Worm (Caenorhabditis elegans) whole organism, L4 larva: ENCODE data around the gene drn-1.
A peak's percentile ranks its signal among the peaks of the same experiment; 100 is the strongest.

Experiments
- F49E8.2 ChIP-seq: sonication (generic microtip); optimal IDR thresholded peaks from 2 replicates; lab custom pipeline; 2016; ENCODE audit warnings: missing compliant biosample characterization, mild to moderate bottlenecking, missing genetic modification characterization, borderline replicate concordance
- aha-1 ChIP-seq: fragments of 150-350 bp; peaks from one replicate; lab custom pipeline; 2014; ENCODE audit warnings: missing biosample characterization, missing genetic modification characterization
- aly-2 ChIP-seq: sonication (generic microtip); optimal IDR thresholded peaks from 2 replicates; lab custom pipeline; 2018; ENCODE audit warnings: missing biosample characterization, missing genetic modification characterization
- arid-1 ChIP-seq: fragments of 200-800 bp; sonication (Bioruptor generic); conservative IDR thresholded peaks from 2 replicates; pipeline ENCODE4 v1.3.6; 2022; ENCODE audit warnings: missing genetic modification reagents, missing genetic modification characterization, missing compliant biosample characterization
- ceh-20 ChIP-seq: fragments of 200-800 bp; sonication (Bioruptor generic); IDR thresholded peaks from 2 replicates; pipeline ENCODE4 v1.3.6; 2022; ENCODE audit warnings: missing genetic modification reagents, missing genetic modification characterization, missing compliant biosample characterization
- ceh-28 ChIP-seq: fragments of 150-350 bp; optimal IDR thresholded peaks from 2 replicates; lab custom pipeline; 2014; ENCODE audit warnings: missing biosample characterization, missing genetic modification reagents, missing genetic modification characterization
- cey-2 ChIP-seq: sonication (generic microtip); optimal IDR thresholded peaks from 3 replicates; lab custom pipeline; 2017; ENCODE audit warnings: missing genetic modification characterization, mild to moderate bottlenecking, missing compliant biosample characterization, antibody characterized with exemption, borderline replicate concordance; ENCODE audit not compliant: insufficient read depth
- daf-16 ChIP-seq, 3 experiments: sonication (generic microtip); optimal IDR thresholded peaks; 2 replicates each; lab custom pipeline; 2016 to 2017; ENCODE audit warnings: missing genetic modification characterization in 3 of 3, missing genetic modification reagents in 3 of 3, mild to moderate bottlenecking in 2 of 3, missing compliant biosample characterization in 2 of 3, missing biosample characterization in 1 of 3, moderate library complexity in 1 of 3
- daf-19 ChIP-seq: fragments of 200-800 bp; sonication (Bioruptor generic); conservative IDR thresholded peaks from 2 replicates; pipeline ENCODE4 v1.3.6; 2022; ENCODE audit warnings: missing genetic modification characterization, missing compliant biosample characterization
- daf-8 ChIP-seq: fragments of 200-800 bp; sonication (Bioruptor generic); IDR thresholded peaks from 2 replicates; pipeline ENCODE4 v1.3.6; 2022; ENCODE audit warnings: missing genetic modification characterization, missing compliant biosample characterization
- dmd-6 ChIP-seq: fragments of 200-800 bp; sonication (Bioruptor generic); IDR thresholded peaks from 2 replicates; pipeline ENCODE4 v1.3.6; 2022; ENCODE audit warnings: missing genetic modification reagents, missing genetic modification characterization, missing compliant biosample characterization
- dmd-8 ChIP-seq: fragments of 200-800 bp; sonication (Bioruptor generic); IDR thresholded peaks from 2 replicates; pipeline ENCODE4 v1.3.6; 2022; ENCODE audit warnings: missing genetic modification characterization, missing compliant biosample characterization
- duxl-1 ChIP-seq: sonication (generic microtip); optimal IDR thresholded peaks from 2 replicates; lab custom pipeline; 2016; ENCODE audit warnings: mild to moderate bottlenecking, missing genetic modification characterization, moderate library complexity, missing compliant biosample characterization; ENCODE audit not compliant: poor library complexity
- dve-1 ChIP-seq: sonication (generic microtip); optimal IDR thresholded peaks from 2 replicates; lab custom pipeline; 2017; ENCODE audit warnings: antibody characterized with exemption, mild to moderate bottlenecking, missing genetic modification characterization, missing compliant biosample characterization; ENCODE audit not compliant: insufficient read depth
- gei-8 ChIP-seq: fragments of 200-800 bp; sonication (Bioruptor generic); optimal IDR thresholded peaks from 2 replicates; lab custom pipeline; 2018; ENCODE audit warnings: mild to moderate bottlenecking, missing genetic modification characterization, missing compliant biosample characterization
- hif-1 ChIP-seq, 2 experiments: sonication (generic microtip); optimal IDR thresholded peaks; 2 replicates each; lab custom pipeline; 2016 to 2017; ENCODE audit warnings: missing compliant biosample characterization in 2 of 2, missing genetic modification characterization in 2 of 2, missing genetic modification reagents in 2 of 2, missing genotype in 2 of 2, mild to moderate bottlenecking in 1 of 2
- lin-38 ChIP-seq: fragments of 200-800 bp; sonication (Bioruptor generic); IDR thresholded peaks from 2 replicates; pipeline ENCODE4 v1.3.6; 2022; ENCODE audit warnings: missing genetic modification reagents, missing genetic modification characterization, missing compliant biosample characterization
- madf-9 ChIP-seq: fragments of 200-800 bp; sonication (Bioruptor generic); conservative IDR thresholded peaks from 2 replicates; pipeline ENCODE4 v1.3.6; 2022; ENCODE audit warnings: missing genetic modification reagents, missing genetic modification characterization, missing compliant biosample characterization
- mdl-1 ChIP-seq, 2 experiments: fragments of 150-350 bp in 1 of 2; sonication (generic microtip) in 1 of 2; optimal IDR thresholded peaks; 2 replicates each; lab custom pipeline; 2014 to 2017; ENCODE audit warnings: missing biosample characterization in 2 of 2, missing genetic modification characterization in 2 of 2
- mdt-29 ChIP-seq: fragments of 200-800 bp; sonication (Bioruptor generic); IDR thresholded peaks from 2 replicates; pipeline ENCODE4 v1.3.6; 2022; ENCODE audit warnings: missing genetic modification reagents, missing genetic modification characterization, missing compliant biosample characterization
- mxl-3 ChIP-seq: fragments of 200-800 bp; sonication (Bioruptor generic); optimal IDR thresholded peaks from 2 replicates; lab custom pipeline; 2018; ENCODE audit warnings: mild to moderate bottlenecking, missing genetic modification characterization, missing compliant biosample characterization
- nhr-111 ChIP-seq: fragments of 200-800 bp; sonication (Bioruptor generic); optimal IDR thresholded peaks from 2 replicates; lab custom pipeline; 2018; ENCODE audit warnings: mild to moderate bottlenecking, missing genetic modification characterization, missing compliant biosample characterization
- set-16 ChIP-seq: fragments of 200-800 bp; sonication (Bioruptor generic); IDR thresholded peaks from 2 replicates; pipeline ENCODE4 v1.3.6; 2022; ENCODE audit warnings: missing genetic modification reagents, missing genetic modification characterization, missing compliant biosample characterization
- tag-97 ChIP-seq: fragments of 200-800 bp; sonication (Bioruptor generic); IDR thresholded peaks from 2 replicates; pipeline ENCODE4 v1.3.6; 2022; ENCODE audit warnings: missing genetic modification characterization, missing compliant biosample characterization
- tra-1 ChIP-seq: fragments of 200-800 bp; sonication (Bioruptor generic); IDR thresholded peaks from 2 replicates; pipeline ENCODE4 v1.3.6; 2022; ENCODE audit warnings: missing genetic modification reagents, missing genetic modification characterization, missing compliant biosample characterization
- unc-62 ChIP-seq, 3 experiments: fragments of 150-350 bp in 1 of 3; sonication (generic microtip); optimal IDR thresholded peaks in 2 of 3; peaks in 1 of 3; 1 replicate in 1 of 3; 2 replicates in 2 of 3; lab custom pipeline; 2014 to 2017; ENCODE audit warnings: missing biosample characterization in 3 of 3, missing genetic modification characterization in 3 of 3, missing genetic modification reagents in 3 of 3, missing genotype in 1 of 3
- zfp-3 ChIP-seq: fragments of 200-800 bp; sonication (Bioruptor generic); conservative IDR thresholded peaks from 2 replicates; pipeline ENCODE4 v1.3.6; 2022; ENCODE audit warnings: missing genetic modification reagents, missing genetic modification characterization, missing compliant biosample characterization
- zip-11 ChIP-seq: fragments of 200-800 bp; sonication (Bioruptor generic); IDR thresholded peaks from 2 replicates; pipeline ENCODE4 v1.3.6; 2022; ENCODE audit warnings: missing genetic modification characterization, missing compliant biosample characterization
- ztf-11 ChIP-seq: fragments of 150-350 bp; optimal IDR thresholded peaks from 2 replicates; lab custom pipeline; 2014; ENCODE audit warnings: missing biosample characterization, missing genetic modification characterization
- ztf-7 ChIP-seq: fragments of 150-350 bp; optimal IDR thresholded peaks from 2 replicates; lab custom pipeline; 2014; ENCODE audit warnings: missing biosample characterization, missing genetic modification characterization

Gene drn-1

DNA sequence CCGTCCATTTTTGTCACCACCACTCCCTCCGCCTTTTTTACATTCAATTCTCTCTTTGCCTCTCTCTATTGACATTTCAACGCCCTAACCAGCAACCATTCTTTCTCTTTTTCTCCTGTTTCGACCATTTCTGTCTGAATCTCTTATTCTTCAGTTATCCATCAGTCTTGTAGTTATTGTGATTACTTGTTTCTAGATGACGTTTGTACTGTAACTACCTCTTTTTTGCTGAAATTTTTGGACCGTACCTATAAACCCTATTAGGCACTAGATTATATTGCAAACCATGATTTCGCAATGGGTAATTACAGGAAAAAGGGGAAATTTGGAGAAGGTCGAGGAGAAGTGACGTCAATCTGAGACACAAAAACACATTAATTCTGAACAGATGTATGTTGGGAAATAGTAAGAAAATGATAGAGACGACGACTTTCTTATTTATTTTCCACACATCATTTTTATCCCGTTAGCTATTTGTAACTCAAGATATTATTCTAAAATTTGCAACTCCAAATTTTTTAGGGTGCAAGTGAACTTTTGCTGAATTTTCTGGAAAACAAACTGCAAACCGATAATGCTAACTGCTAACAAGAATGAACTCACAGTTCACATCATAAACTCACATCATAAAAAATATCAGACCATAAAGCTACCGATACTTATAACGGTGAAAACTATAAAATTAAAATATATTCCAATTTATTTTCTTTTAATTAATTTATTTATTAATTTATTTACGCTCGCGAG lies 48.7 kb upstream of the drn-1 start (continued):
- TF ChIP-seq dve-1 (tag; lab: Kevin White, UChicago): peak; percentile 56
- TF ChIP-seq daf-16 (GFP tag; optimal IDR thresholded peaks at IDR 0.05; lab: Kevin White, UChicago): no peak
- TF ChIP-seq daf-16 (tag; optimal IDR thresholded peaks at IDR 0.05; lab: Kevin White, UChicago): peak; percentile 56
- TF ChIP-seq nhr-111 (GFP tag; lab: Kevin White, UChicago): no peak
- no peak for TF ChIP-seq zip-11 (GFP tag; lab: Robert Waterston, UW)
- peak; percentile 62; the same call in 1 of the 2 replicates for TF ChIP-seq dmd-6
- no peak for TF ChIP-seq daf-8 (GFP tag; lab: Robert Waterston, UW)
- TF ChIP-seq arid-1 (GFP tag; lab: Robert Waterston, UW): no peak
- TF ChIP-seq madf-9 (GFP tag; lab: Robert Waterston, UW): no peak
- TF ChIP-seq cey-2 (tag; lab: Kevin White, UChicago): peak; percentile 34

DNA sequence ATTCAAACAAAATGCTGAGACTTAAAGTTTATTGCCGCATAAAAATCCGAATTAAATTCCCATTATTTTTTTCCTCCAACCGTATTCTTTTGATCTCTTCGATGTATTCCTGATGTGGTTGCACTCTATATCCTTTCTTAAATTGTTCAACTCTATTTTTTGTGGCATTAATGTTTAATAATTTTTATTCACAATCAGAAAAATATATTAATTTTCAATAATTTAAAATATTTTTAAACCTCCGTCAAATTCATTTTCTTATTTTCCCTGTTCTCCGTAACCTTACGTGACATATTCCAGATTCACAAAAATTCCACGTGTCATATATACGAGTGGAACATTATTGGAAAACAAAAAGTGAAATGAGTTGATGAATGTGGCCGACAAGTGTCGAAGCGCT lies 40.1 kb upstream of the drn-1 start, which contains the start of gene gcy-12:
Gene gcy-12 (plus strand): TSS at position 301 of the 400 bp plus-strand sequence.
- TF ChIP-seq F49E8.2 (tag; lab: Kevin White, UChicago) (no peak), ceh-20 (GFP tag; lab: Robert Waterston, UW) (no peak), set-16 (no peak), daf-19 (GFP tag; lab: Robert Waterston, UW) (no peak), aly-2 (tag; lab: Kevin White, UChicago) (no peak), ztf-7 (tag; lab: Kevin White, UChicago) (no peak), mxl-3 (no peak), hif-1 (tag; optimal IDR thresholded peaks at IDR 0.05; lab: Kevin White, UChicago) (no peak), zfp-3 (GFP tag; lab: Robert Waterston, UW) (no peak), lin-38 (GFP tag; lab: Robert Waterston, UW) (no peak), ztf-11 (tag; lab: Kevin White, UChicago) (no peak), tra-1 (GFP tag; lab: Robert Waterston, UW) (no peak), ceh-28 (tag; lab: Kevin White, UChicago) (no peak), gei-8 (GFP tag; lab: Kevin White, UChicago) (no peak), tag-97 (no peak)
- TF ChIP-seq, all 104 proteins: peak for 0

DNA sequence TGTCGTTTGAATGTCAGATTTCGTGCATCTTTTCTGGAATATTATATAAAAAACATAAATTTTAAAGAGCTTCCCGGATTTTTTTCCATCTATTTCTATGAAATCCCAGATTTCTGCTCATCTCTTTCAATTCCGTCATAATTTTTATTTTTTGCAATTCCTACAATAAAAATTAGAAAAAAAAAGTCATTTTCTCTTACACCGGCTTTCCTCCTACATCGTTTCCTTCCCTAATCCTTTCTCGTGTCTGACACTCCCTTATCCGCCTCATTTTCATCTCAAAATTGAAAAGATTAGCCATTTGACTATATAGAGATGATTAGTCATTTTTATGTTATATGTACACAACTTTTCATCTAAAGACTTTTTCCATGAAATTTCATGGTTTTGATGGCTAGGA lies 39.1 kb upstream of the drn-1 start:
- TF ChIP-seq mdl-1 (tag; optimal IDR thresholded peaks at IDR 0.05; lab: Kevin White, UChicago) (no peak), aha-1 (tag; lab: Kevin White, UChicago) (peak; percentile 83)

DNA sequence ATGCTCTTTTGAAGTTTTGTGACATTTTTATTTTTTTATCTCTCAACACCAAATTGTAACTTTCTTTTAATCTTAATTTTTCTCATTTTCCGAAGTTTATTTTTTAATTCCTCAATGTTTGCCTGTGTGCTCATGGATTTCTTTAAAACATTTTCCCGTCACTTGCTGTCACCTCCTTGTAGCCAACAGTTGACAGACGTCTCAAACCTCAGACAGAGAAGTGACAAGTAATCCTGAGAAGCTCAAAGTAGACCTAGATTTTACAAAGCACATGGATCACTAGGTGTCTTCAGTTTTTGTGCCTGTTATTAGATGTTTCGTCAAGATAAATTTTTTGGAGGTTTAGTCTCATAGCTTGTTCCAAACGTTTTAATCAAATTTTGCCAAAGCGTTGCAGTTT lies 38.1 kb upstream of the drn-1 start:
- TF ChIP-seq dmd-6: no peak
- TF ChIP-seq unc-62 (GFP tag; optimal IDR thresholded peaks at IDR 0.05 in 1 of 2; lab: Kevin White, UChicago): peak in 1 of 2 experiments; percentile 91
- no peak for TF ChIP-seq unc-62 (tag; optimal IDR thresholded peaks at IDR 0.05; lab: Kevin White, UChicago)
- no peak for TF ChIP-seq lin-38 (GFP tag; lab: Robert Waterston, UW)
- no peak for TF ChIP-seq duxl-1 (tag; lab: Kevin White, UChicago)

DNA sequence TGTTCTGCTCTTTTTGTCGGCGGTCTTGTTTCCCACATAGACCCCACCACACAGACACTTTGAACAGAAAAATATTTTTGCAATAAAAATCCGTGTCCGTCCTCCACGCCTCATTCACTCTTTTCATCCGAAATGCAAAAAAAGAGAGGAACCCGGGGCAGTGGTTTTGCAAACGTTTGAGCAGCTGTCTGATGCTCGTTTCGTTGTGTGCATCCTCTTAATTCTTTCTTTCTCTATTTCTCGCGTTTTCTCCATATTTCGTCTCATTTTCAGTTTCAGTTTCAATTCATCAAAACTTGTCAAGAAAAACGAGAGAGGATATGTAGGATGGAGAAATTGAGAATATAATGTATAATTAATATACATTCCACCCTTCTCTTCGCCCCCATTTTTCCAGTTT lies 37.3 kb upstream of the drn-1 start:
- no peak for TF ChIP-seq dmd-8
- TF ChIP-seq unc-62 (GFP tag; optimal IDR thresholded peaks at IDR 0.05 in 1 of 2; lab: Kevin White, UChicago): peak in 1 of 2 experiments; percentile 35
- TF ChIP-seq unc-62 (tag; optimal IDR thresholded peaks at IDR 0.05; lab: Kevin White, UChicago): no peak
- no peak for TF ChIP-seq mdl-1 (tag; optimal IDR thresholded peaks at IDR 0.05; lab: Kevin White, UChicago)
- no peak for TF ChIP-seq mdt-29 (GFP tag; lab: Robert Waterston, UW)
- TF ChIP-seq daf-16 (GFP tag; optimal IDR thresholded peaks at IDR 0.05; lab: Kevin White, UChicago): peak in 1 of 2 experiments; percentile 38
- TF ChIP-seq daf-16 (tag; optimal IDR thresholded peaks at IDR 0.05; lab: Kevin White, UChicago): no peak
